Fruit fly (Drosophila melanogaster) whole organism, embryonic: ENCODE results near the gene CG4955.

Source experiments
- ATbp ChIP-seq: fragments of 200-800 bp; sonication (Bioruptor generic); optimal IDR thresholded peaks from 2 replicates; lab custom pipeline; 2017; ENCODE audit warnings: missing biosample characterization, mild to moderate bottlenecking, missing genetic modification characterization, missing genetic modification reagents
- Asciz ChIP-seq: fragments of 200-800 bp; sonication (Bioruptor generic); optimal IDR thresholded peaks from 2 replicates; lab custom pipeline; 2017; ENCODE audit warnings: missing biosample characterization, mild to moderate bottlenecking, missing genetic modification characterization, missing genetic modification reagents
- Bdp1 ChIP-seq: fragments of 200-800 bp; sonication (Bioruptor generic); optimal IDR thresholded peaks from 3 replicates; lab custom pipeline; 2016; ENCODE audit warnings: missing biosample characterization, missing genetic modification characterization
- Blimp-1 ChIP-seq: fragments of 200-800 bp; sonication (Bioruptor generic); optimal IDR thresholded peaks from 3 replicates; lab custom pipeline; 2018; ENCODE audit warnings: missing biosample characterization, missing genetic modification characterization, mild to moderate bottlenecking, moderate library complexity, missing genetic modification reagents
- CG10321 ChIP-seq: fragments of 200-800 bp; sonication (Bioruptor generic); IDR thresholded peaks from 2 replicates; pipeline ENCODE4 v1.3.6; 2022; ENCODE audit warnings: missing biosample characterization, missing genetic modification characterization
- CG12071 ChIP-seq: fragments of 200-800 bp; sonication (Bioruptor generic); optimal IDR thresholded peaks from 3 replicates; lab custom pipeline; 2018; ENCODE audit warnings: missing biosample characterization, mild to moderate bottlenecking, missing genetic modification characterization
- CG12391 ChIP-seq: fragments of 200-800 bp; sonication (Bioruptor generic); optimal IDR thresholded peaks from 3 replicates; lab custom pipeline; 2018; ENCODE audit warnings: missing biosample characterization, mild to moderate bottlenecking, missing genetic modification characterization, moderate library complexity
- CG14014 ChIP-seq: fragments of 200-800 bp; sonication (Bioruptor generic); IDR thresholded peaks from 2 replicates; pipeline ENCODE4 v1.3.6; 2022; ENCODE audit warnings: missing biosample characterization, missing genetic modification characterization
- CG15073 ChIP-seq: fragments of 200-800 bp; sonication (Bioruptor generic); optimal IDR thresholded peaks from 2 replicates; lab custom pipeline; 2016; ENCODE audit warnings: missing biosample characterization, missing genetic modification characterization
- CG15514 ChIP-seq: fragments of 200-800 bp; sonication (Bioruptor generic); optimal IDR thresholded peaks from 3 replicates; lab custom pipeline; 2017; ENCODE audit warnings: missing biosample characterization, missing genetic modification characterization, mild to moderate bottlenecking, moderate library complexity, missing genetic modification reagents
- CG15696 ChIP-seq: fragments of 200-800 bp; sonication (Bioruptor generic); optimal IDR thresholded peaks from 2 replicates; lab custom pipeline; 2019; ENCODE audit warnings: missing biosample characterization, mild to moderate bottlenecking, missing genetic modification characterization, moderate library complexity
- CG17612 ChIP-seq: fragments of 200-800 bp; sonication (Bioruptor generic); IDR thresholded peaks from 2 replicates; pipeline ENCODE4 v1.3.6; 2022; ENCODE audit warnings: missing biosample characterization, missing genetic modification characterization
- CG18011 ChIP-seq: fragments of 200-800 bp; sonication (Bioruptor generic); optimal IDR thresholded peaks from 2 replicates; lab custom pipeline; 2017; ENCODE audit warnings: missing biosample characterization, missing genetic modification characterization, mild to moderate bottlenecking, moderate library complexity, missing genotype
- CG18764 ChIP-seq: fragments of 200-800 bp; sonication (Bioruptor generic); optimal IDR thresholded peaks from 3 replicates; lab custom pipeline; 2016; ENCODE audit warnings: missing biosample characterization, missing genetic modification characterization
- CG2202 ChIP-seq: fragments of 200-800 bp; sonication (Bioruptor generic); optimal IDR thresholded peaks from 2 replicates; lab custom pipeline; 2018; ENCODE audit warnings: missing biosample characterization, mild to moderate bottlenecking, missing genetic modification characterization
- CG32767 ChIP-seq: fragments of 200-800 bp; sonication (Bioruptor generic); IDR thresholded peaks from 2 replicates; pipeline ENCODE4 v1.3.6; 2022; ENCODE audit warnings: missing biosample characterization, missing genetic modification characterization
- CG32772 ChIP-seq: fragments of 200-800 bp; sonication (Bioruptor generic); IDR thresholded peaks from 2 replicates; pipeline ENCODE4 v1.3.6; 2022; ENCODE audit warnings: missing biosample characterization, missing genetic modification characterization
- CG3281 ChIP-seq: fragments of 200-800 bp; sonication (Bioruptor generic); optimal IDR thresholded peaks from 3 replicates; lab custom pipeline; 2017; ENCODE audit warnings: missing biosample characterization, mild to moderate bottlenecking, missing genetic modification characterization
- CG33557 ChIP-seq: fragments of 200-800 bp; sonication (Bioruptor generic); optimal IDR thresholded peaks from 2 replicates; lab custom pipeline; 2019; ENCODE audit warnings: missing biosample characterization, mild to moderate bottlenecking, missing genetic modification characterization, moderate library complexity
- CG6765 ChIP-seq: fragments of 200-800 bp; sonication (Bioruptor generic); optimal IDR thresholded peaks from 3 replicates; lab custom pipeline; 2017; ENCODE audit warnings: missing biosample characterization, mild to moderate bottlenecking, missing genetic modification characterization
- CG7271 ChIP-seq: fragments of 200-800 bp; sonication (Bioruptor generic); optimal IDR thresholded peaks from 2 replicates; lab custom pipeline; 2018; ENCODE audit warnings: missing biosample characterization, mild to moderate bottlenecking, missing genetic modification characterization, moderate library complexity
- CG8281 ChIP-seq: fragments of 200-800 bp; sonication (Bioruptor generic); optimal IDR thresholded peaks from 2 replicates; lab custom pipeline; 2018; ENCODE audit warnings: missing biosample characterization, mild to moderate bottlenecking, missing genetic modification characterization, moderate library complexity
- CG9215 ChIP-seq: fragments of 200-800 bp; sonication (Bioruptor generic); IDR thresholded peaks from 2 replicates; pipeline ENCODE4 v1.3.6; 2022; ENCODE audit warnings: missing biosample characterization, missing genetic modification characterization
- CG9727 ChIP-seq: fragments of 200-800 bp; sonication (Bioruptor generic); optimal IDR thresholded peaks from 3 replicates; lab custom pipeline; 2017; ENCODE audit warnings: missing biosample characterization, mild to moderate bottlenecking, missing genetic modification characterization
- Dad ChIP-seq: fragments of 200-800 bp; sonication (Bioruptor generic); optimal IDR thresholded peaks from 3 replicates; lab custom pipeline; 2016; ENCODE audit warnings: missing biosample characterization, missing genetic modification characterization
- Myb ChIP-seq: fragments of 200-800 bp; sonication (Bioruptor generic); optimal IDR thresholded peaks from 2 replicates; lab custom pipeline; 2016; ENCODE audit warnings: missing biosample characterization, missing genetic modification characterization
- Oli ChIP-seq: fragments of 200-800 bp; sonication (Bioruptor generic); optimal IDR thresholded peaks from 2 replicates; lab custom pipeline; 2018; ENCODE audit warnings: missing biosample characterization, mild to moderate bottlenecking, missing genetic modification characterization, moderate library complexity
- Rx ChIP-seq: fragments of 200-800 bp; sonication (Bioruptor generic); IDR thresholded peaks from 2 replicates; pipeline ENCODE4 v1.3.6; 2022; ENCODE audit warnings: missing biosample characterization, missing genetic modification characterization
- Stat92E ChIP-seq, 3 experiments: fragments of >200 bp in 2 of 3; fragments of 200-800 bp in 1 of 3; sonication (Bioruptor generic) in 1 of 3; optimal IDR thresholded peaks; 2 replicates each; lab custom pipeline; 2017 to 2019; ENCODE audit warnings: missing biosample characterization in 3 of 3, missing genetic modification characterization in 3 of 3, mild to moderate bottlenecking in 1 of 3, moderate library complexity in 1 of 3
- Taf1 ChIP-seq: fragments of 200-800 bp; sonication (Bioruptor generic); IDR thresholded peaks from 2 replicates; pipeline ENCODE4 v1.3.6; 2022; ENCODE audit warnings: missing biosample characterization, missing genetic modification characterization
- Xrp1 ChIP-seq: fragments of 200-800 bp; sonication (Bioruptor generic); IDR thresholded peaks from 2 replicates; pipeline ENCODE4 v1.3.6; 2022; ENCODE audit warnings: missing biosample characterization, missing genetic modification characterization
- ab ChIP-seq: fragments of 200-800 bp; sonication (Bioruptor generic); optimal IDR thresholded peaks from 2 replicates; lab custom pipeline; 2016; ENCODE audit warnings: missing biosample characterization, missing genetic modification characterization
- bowl ChIP-seq: fragments of 200-800 bp; sonication (Bioruptor generic); IDR thresholded peaks from 2 replicates; pipeline ENCODE4 v1.3.6; 2022; ENCODE audit warnings: missing biosample characterization, missing genetic modification characterization
- cas ChIP-seq: fragments of 200-800 bp; sonication (Bioruptor generic); IDR thresholded peaks from 2 replicates; pipeline ENCODE4 v1.3.6; 2022; ENCODE audit warnings: missing biosample characterization, missing genetic modification characterization
- chif ChIP-seq, 2 experiments: fragments of 200-800 bp; sonication (Bioruptor generic); optimal IDR thresholded peaks; 3 replicates each; lab custom pipeline; 2016; ENCODE audit warnings: missing biosample characterization in 2 of 2, missing genetic modification characterization in 2 of 2
- da ChIP-seq: fragments of 200-800 bp; sonication (Bioruptor generic); optimal IDR thresholded peaks from 2 replicates; lab custom pipeline; 2016; ENCODE audit warnings: missing biosample characterization, missing genetic modification characterization
- disco-r ChIP-seq: fragments of 200-800 bp; sonication (Bioruptor generic); optimal IDR thresholded peaks from 2 replicates; lab custom pipeline; 2016; ENCODE audit warnings: missing biosample characterization, missing genetic modification characterization
- eyg ChIP-seq: fragments of 200-800 bp; sonication (Bioruptor generic); optimal IDR thresholded peaks from 3 replicates; lab custom pipeline; 2016; ENCODE audit warnings: missing biosample characterization, missing genetic modification characterization
- hth ChIP-seq: fragments of >200 bp; optimal IDR thresholded peaks from 2 replicates; lab custom pipeline; 2017; ENCODE audit warnings: inconsistent platforms
- lov ChIP-seq, 2 experiments: fragments of 200-800 bp in 1 of 2; fragments of >200 bp in 1 of 2; sonication (Bioruptor generic) in 1 of 2; IDR thresholded peaks in 1 of 2; optimal IDR thresholded peaks in 1 of 2; 2 replicates in 1 of 2; 3 replicates in 1 of 2; pipeline versions ENCODE4 v1.3.6 to Lab custom; 2017 to 2022; ENCODE audit warnings: missing biosample characterization in 1 of 2, missing genetic modification characterization in 1 of 2
- mld ChIP-seq: fragments of 200-800 bp; sonication (Bioruptor generic); IDR thresholded peaks from 3 replicates; pipeline ENCODE4 v1.3.6; 2022; ENCODE audit warnings: missing biosample characterization, missing genetic modification characterization; ENCODE audit not compliant: partially characterized antibody
- nom ChIP-seq: fragments of 200-800 bp; sonication (Bioruptor generic); optimal IDR thresholded peaks from 2 replicates; lab custom pipeline; 2017; ENCODE audit warnings: missing biosample characterization, missing genetic modification characterization, mild to moderate bottlenecking, moderate library complexity, missing genetic modification reagents
- phol ChIP-seq: fragments of 200-800 bp; sonication (Bioruptor generic); optimal IDR thresholded peaks from 3 replicates; lab custom pipeline; 2018; ENCODE audit warnings: missing biosample characterization, mild to moderate bottlenecking, missing genetic modification characterization, moderate library complexity
- salm ChIP-seq: fragments of 200-800 bp; sonication (Bioruptor generic); optimal IDR thresholded peaks from 2 replicates; lab custom pipeline; 2018; ENCODE audit warnings: missing biosample characterization, mild to moderate bottlenecking, missing genetic modification characterization
- shn ChIP-seq: fragments of 200-800 bp; sonication (Bioruptor generic); optimal IDR thresholded peaks from 3 replicates; lab custom pipeline; 2016; ENCODE audit warnings: missing biosample characterization, missing genetic modification characterization
- sim ChIP-seq: fragments of 200-800 bp; sonication (Bioruptor generic); IDR thresholded peaks from 2 replicates; pipeline ENCODE4 v1.3.6; 2022; ENCODE audit warnings: missing biosample characterization, missing genetic modification characterization
- ssp ChIP-seq: fragments of 200-800 bp; sonication (Bioruptor generic); IDR thresholded peaks from 2 replicates; pipeline ENCODE4 v1.3.6; 2022; ENCODE audit warnings: missing biosample characterization, missing genetic modification characterization
- zf30C ChIP-seq: fragments of 200-800 bp; sonication (Bioruptor generic); optimal IDR thresholded peaks from 3 replicates; lab custom pipeline; 2018; ENCODE audit warnings: missing biosample characterization, mild to moderate bottlenecking, missing genetic modification characterization

The CG4955 gene

dm6 chrX:17091062-17091904 lies 10.0 kb downstream of the CG4955 start, which contains the start of the genes CG16700 and CG4991 (continued):
- TF ChIP-seq Stat92E (GFP tag; optimal IDR thresholded peaks at IDR 0.05; lab: Kevin White, UChicago) (peak in 1 of 3 experiments; percentile 57), CG8281 (tag; lab: Kevin White, UChicago) (peak; percentile 43), CG33557 (GFP tag; lab: Kevin White, UChicago) (peak; percentile 72), ab (GFP tag; lab: Kevin White, UChicago) (no peak), Rx (GFP tag; lab: Robert Waterston, UW) (peak; percentile 61), CG32767 (GFP tag; lab: Robert Waterston, UW) (peak; percentile 70; the same call in 1 of the 2 replicates), CG7271 (tag; lab: Kevin White, UChicago) (no peak), nom (GFP tag; lab: Kevin White, UChicago) (no peak), CG2202 (tag; lab: Kevin White, UChicago) (no peak), lov (optimal IDR thresholded peaks at IDR 0.05; lab: Kevin White, UChicago) (no peak), lov (GFP tag; IDR thresholded peaks at IDR 0.05; lab: Robert Waterston, UW) (0 out of 3 replicates have a peak, but pooled peaks have one; percentile 28), eyg (no peak), ssp (peak; percentile 59; the same call in 1 of the 2 replicates), Taf1 (GFP tag; lab: Robert Waterston, UW) (peak; percentile 39; the same call in 1 of the 2 replicates), Dad (GFP tag; lab: Kevin White, UChicago) (no peak), ATbp (GFP tag; lab: Kevin White, UChicago) (peak; percentile 39), CG9215 (GFP tag; lab: Robert Waterston, UW) (peak; percentile 82), CG12071 (GFP tag; lab: Kevin White, UChicago) (no peak), Oli (tag; lab: Kevin White, UChicago) (peak; percentile 85), CG14014 (GFP tag; lab: Robert Waterston, UW) (peak; percentile 71), sim (GFP tag; lab: Robert Waterston, UW) (0 out of 2 replicates have a peak, but pooled peaks have one; percentile 6), hth (lab: Kevin White, UChicago) (no peak), CG17612 (GFP tag; lab: Robert Waterston, UW) (0 out of 2 replicates have a peak, but pooled peaks have one; percentile 30), CG18764 (GFP tag; lab: Kevin White, UChicago) (peak; percentile 8), salm (tag; lab: Kevin White, UChicago) (peak; percentile 46), Xrp1 (peak; percentile 77), CG32772 (peak; percentile 65), CG3281 (GFP tag; lab: Kevin White, UChicago) (peak; percentile 84), CG15073 (GFP tag; lab: Kevin White, UChicago) (no peak), CG12391 (peak; percentile 87), CG10321 (no peak; the same call in 1 of the 2 replicates), disco-r (GFP tag; lab: Kevin White, UChicago) (no peak), mld (GFP tag; lab: Robert Waterston, UW) (no peak), Blimp-1 (GFP tag; lab: Kevin White, UChicago) (peak; percentile 75), shn (GFP tag; lab: Kevin White, UChicago) (no peak), bowl (no peak), Asciz (GFP tag; lab: Kevin White, UChicago) (peak; percentile 70), chif (GFP tag; optimal IDR thresholded peaks at IDR 0.05; lab: Kevin White, UChicago) (peak in 1 of 2 experiments; percentile 20), zf30C (peak; percentile 86), CG15696 (tag; lab: Kevin White, UChicago) (peak; percentile 78), da (GFP tag; lab: Kevin White, UChicago) (no peak), CG15514 (GFP tag; lab: Kevin White, UChicago) (peak; percentile 11), CG6765 (GFP tag; lab: Kevin White, UChicago) (peak; percentile 65), phol (tag; lab: Kevin White, UChicago) (peak; percentile 88), Bdp1 (GFP tag; lab: Kevin White, UChicago) (no peak), Myb (GFP tag; lab: Kevin White, UChicago) (no peak), cas (no peak), CG18011 (GFP tag; lab: Kevin White, UChicago) (no peak), CG9727 (GFP tag; lab: Kevin White, UChicago) (peak; percentile 94)
